Worm (Caenorhabditis elegans) whole organism, young adult: Measurements from ENCODE around the gene oac-51.

Source experiments
- B0261.1 ChIP-seq: sonication (generic microtip); optimal IDR thresholded peaks from 2 replicates; lab custom pipeline; 2016; ENCODE audit warnings: mild to moderate bottlenecking, missing genetic modification characterization, moderate library complexity, missing compliant biosample characterization
- C06A6.2 ChIP-seq: fragments of 200-800 bp; sonication (Bioruptor generic); conservative IDR thresholded peaks from 2 replicates; pipeline ENCODE4 v1.3.6; 2022; ENCODE audit warnings: missing genetic modification characterization, missing compliant biosample characterization
- C17E4.6 ChIP-seq: fragments of 200-800 bp; sonication (Bioruptor generic); IDR thresholded peaks from 2 replicates; pipeline ENCODE4 v1.3.6; 2022; ENCODE audit warnings: missing genetic modification reagents, missing genetic modification characterization, missing compliant biosample characterization
- F22D6.2 ChIP-seq: sonication (generic microtip); optimal IDR thresholded peaks from 2 replicates; lab custom pipeline; 2016; ENCODE audit warnings: mild to moderate bottlenecking, missing genetic modification characterization, missing compliant biosample characterization
- F33H1.4 ChIP-seq: fragments of 200-800 bp; sonication (Bioruptor generic); IDR thresholded peaks from 2 replicates; pipeline ENCODE4 v1.3.6; 2022; ENCODE audit warnings: missing genetic modification reagents, missing genetic modification characterization, missing compliant biosample characterization
- F37B4.10 ChIP-seq: fragments of 200-800 bp; sonication (Bioruptor generic); IDR thresholded peaks from 2 replicates; pipeline ENCODE4 v1.3.6; 2022; ENCODE audit warnings: missing genetic modification characterization, missing compliant biosample characterization
- F52B5.7 ChIP-seq: sonication (generic microtip); optimal IDR thresholded peaks from 2 replicates; lab custom pipeline; 2016; ENCODE audit warnings: mild to moderate bottlenecking, missing genetic modification characterization, missing compliant biosample characterization
- F57A8.1 ChIP-seq: fragments of 200-800 bp; sonication (Bioruptor generic); optimal IDR thresholded peaks from 2 replicates; lab custom pipeline; 2018; ENCODE audit warnings: mild to moderate bottlenecking, missing genetic modification characterization, moderate library complexity, missing compliant biosample characterization
- K12H6.12 ChIP-seq: fragments of 200-800 bp; sonication (Bioruptor generic); optimal IDR thresholded peaks from 2 replicates; lab custom pipeline; 2018; ENCODE audit warnings: mild to moderate bottlenecking, missing genetic modification characterization, missing compliant biosample characterization
- T26A5.8 ChIP-seq: sonication (generic microtip); optimal IDR thresholded peaks from 2 replicates; lab custom pipeline; 2016; ENCODE audit warnings: missing genetic modification characterization, missing compliant biosample characterization
- Y53G8AR.9 ChIP-seq: fragments of 200-800 bp; sonication (Bioruptor generic); conservative IDR thresholded peaks from 2 replicates; pipeline ENCODE4 v1.3.6; 2022; ENCODE audit warnings: missing genetic modification reagents, missing genetic modification characterization, missing compliant biosample characterization
- Y56A3A.18 ChIP-seq: fragments of 200-800 bp; sonication (Bioruptor generic); IDR thresholded peaks from 2 replicates; pipeline ENCODE4 v1.3.6; 2022; ENCODE audit warnings: missing genetic modification reagents, missing genetic modification characterization, missing compliant biosample characterization
- Y67H2A.10 ChIP-seq: fragments of 200-800 bp; sonication (Bioruptor generic); conservative IDR thresholded peaks from 2 replicates; pipeline ENCODE4 v1.3.6; 2022; ENCODE audit warnings: missing genetic modification reagents, missing genetic modification characterization, missing compliant biosample characterization
- athp-1 ChIP-seq: sonication (generic microtip); optimal IDR thresholded peaks from 2 replicates; lab custom pipeline; 2017; ENCODE audit warnings: mild to moderate bottlenecking, missing genetic modification characterization, missing compliant biosample characterization
- attf-5 ChIP-seq: fragments of 200-800 bp; sonication (Bioruptor generic); optimal IDR thresholded peaks from 2 replicates; lab custom pipeline; 2018; ENCODE audit warnings: mild to moderate bottlenecking, missing genetic modification characterization, missing compliant biosample characterization
- attf-6 ChIP-seq: fragments of 200-800 bp; sonication (Bioruptor generic); IDR thresholded peaks from 2 replicates; pipeline ENCODE4 v1.3.6; 2022; ENCODE audit warnings: missing genetic modification reagents, missing genetic modification characterization, missing compliant biosample characterization
- bed-2 ChIP-seq: fragments of 200-800 bp; sonication (Bioruptor generic); IDR thresholded peaks from 2 replicates; pipeline ENCODE4 v1.3.6; 2022; ENCODE audit warnings: missing genetic modification reagents, missing genetic modification characterization, missing compliant biosample characterization
- ccch-3 ChIP-seq: fragments of 200-800 bp; sonication (Bioruptor generic); optimal IDR thresholded peaks from 2 replicates; lab custom pipeline; 2018; ENCODE audit warnings: mild to moderate bottlenecking, missing genetic modification characterization, missing compliant biosample characterization
- ceh-91 ChIP-seq: fragments of 200-800 bp; sonication (Bioruptor generic); IDR thresholded peaks from 2 replicates; pipeline ENCODE4 v1.3.6; 2022; ENCODE audit warnings: missing genetic modification reagents, missing genetic modification characterization, missing compliant biosample characterization
- dox-1 ChIP-seq: fragments of 200-800 bp; sonication (Bioruptor generic); IDR thresholded peaks from 2 replicates; pipeline ENCODE4 v1.3.6; 2022; ENCODE audit warnings: missing genetic modification reagents, missing genetic modification characterization, missing compliant biosample characterization
- dpff-1 ChIP-seq: sonication (generic microtip); optimal IDR thresholded peaks from 2 replicates; lab custom pipeline; 2017; ENCODE audit warnings: mild to moderate bottlenecking, missing genetic modification characterization, missing compliant biosample characterization
- efl-1 ChIP-seq: fragments of 150-350 bp; optimal IDR thresholded peaks from 2 replicates; lab custom pipeline; 2014; ENCODE audit warnings: missing biosample characterization, missing genetic modification reagents, missing genetic modification characterization
- egl-44 ChIP-seq: fragments of 200-800 bp; sonication (Bioruptor generic); IDR thresholded peaks from 2 replicates; pipeline ENCODE4 v1.3.6; 2022; ENCODE audit warnings: missing genetic modification reagents, missing genetic modification characterization, missing compliant biosample characterization
- ekl-4 ChIP-seq: fragments of 200-800 bp; sonication (Bioruptor generic); IDR thresholded peaks from 2 replicates; pipeline ENCODE4 v1.3.6; 2022; ENCODE audit warnings: missing genetic modification reagents, missing genetic modification characterization, missing compliant biosample characterization
- him-1 ChIP-seq: sonication (generic microtip); optimal IDR thresholded peaks from 2 replicates; lab custom pipeline; 2016; ENCODE audit warnings: missing genotype, missing genetic modification reagents, missing genetic modification characterization, missing compliant biosample characterization
- hmg-1.2 ChIP-seq: fragments of 200-800 bp; sonication (Bioruptor generic); IDR thresholded peaks from 2 replicates; pipeline ENCODE4 v1.3.6; 2022; ENCODE audit warnings: missing genetic modification reagents, missing genetic modification characterization, missing compliant biosample characterization
- hrde-1 ChIP-seq: sonication (generic microtip); optimal IDR thresholded peaks from 2 replicates; lab custom pipeline; 2016; ENCODE audit warnings: missing genetic modification characterization, mild to moderate bottlenecking, missing compliant biosample characterization, moderate library complexity, missing genotype, missing genetic modification reagents, borderline replicate concordance
- let-526 ChIP-seq: fragments of 200-800 bp; sonication (Bioruptor generic); IDR thresholded peaks from 2 replicates; pipeline ENCODE4 v1.3.6; 2022; ENCODE audit warnings: missing genetic modification reagents, missing genetic modification characterization, missing compliant biosample characterization
- lin-35 ChIP-seq, 3 experiments: fragments of 150-350 bp in 2 of 3; sonication (generic microtip) in 1 of 3; optimal IDR thresholded peaks; 2 replicates each; lab custom pipeline; 2014 to 2018; ENCODE audit warnings: missing biosample characterization in 3 of 3, missing genetic modification characterization in 3 of 3, missing genetic modification reagents in 3 of 3
- lin-40 ChIP-seq: sonication (generic microtip); optimal IDR thresholded peaks from 2 replicates; lab custom pipeline; 2016; ENCODE audit warnings: missing genetic modification characterization, mild to moderate bottlenecking, missing compliant biosample characterization, missing genotype, missing genetic modification reagents
- lir-1 ChIP-seq: fragments of 200-800 bp; sonication (Bioruptor generic); conservative IDR thresholded peaks from 2 replicates; pipeline ENCODE4 v1.3.6; 2022; ENCODE audit warnings: missing genetic modification reagents, missing genetic modification characterization, missing compliant biosample characterization
- lsl-1 ChIP-seq: fragments of 200-800 bp; sonication (Bioruptor generic); optimal IDR thresholded peaks from 2 replicates; lab custom pipeline; 2018; ENCODE audit warnings: mild to moderate bottlenecking, missing genetic modification characterization, moderate library complexity, missing compliant biosample characterization
- madf-10 ChIP-seq: sonication (generic microtip); optimal IDR thresholded peaks from 2 replicates; lab custom pipeline; 2016; ENCODE audit warnings: mild to moderate bottlenecking, missing genetic modification characterization, missing compliant biosample characterization
- madf-6 ChIP-seq: fragments of 200-800 bp; sonication (Bioruptor generic); IDR thresholded peaks from 2 replicates; pipeline ENCODE4 v1.3.6; 2022; ENCODE audit warnings: missing genetic modification reagents, missing genetic modification characterization, missing compliant biosample characterization
- madf-8 ChIP-seq: fragments of 200-800 bp; sonication (Bioruptor generic); conservative IDR thresholded peaks from 2 replicates; pipeline ENCODE4 v1.3.6; 2022; ENCODE audit warnings: missing genetic modification reagents, missing genetic modification characterization, missing compliant biosample characterization
- mes-4 ChIP-seq: sonication (generic microtip); optimal IDR thresholded peaks from 2 replicates; lab custom pipeline; 2016; ENCODE audit warnings: missing genotype, missing genetic modification characterization, missing compliant biosample characterization
- nfyb-1 ChIP-seq: fragments of 200-800 bp; sonication (Bioruptor generic); IDR thresholded peaks from 2 replicates; pipeline ENCODE4 v1.3.6; 2022; ENCODE audit warnings: missing genetic modification reagents, missing genetic modification characterization, missing compliant biosample characterization
- nhr-27 ChIP-seq: fragments of 200-800 bp; sonication (Bioruptor generic); optimal IDR thresholded peaks from 2 replicates; lab custom pipeline; 2018; ENCODE audit warnings: mild to moderate bottlenecking, missing genetic modification characterization, moderate library complexity, missing compliant biosample characterization
- nhr-90 ChIP-seq: sonication (generic microtip); optimal IDR thresholded peaks from 2 replicates; lab custom pipeline; 2016; ENCODE audit warnings: missing genotype, mild to moderate bottlenecking, missing genetic modification characterization, missing compliant biosample characterization
- pha-4 ChIP-seq: fragments of 150-350 bp; sonication (generic microtip); optimal IDR thresholded peaks from 2 replicates; lab custom pipeline; 2014; ENCODE audit warnings: missing biosample characterization, missing genetic modification reagents, missing genetic modification characterization
- rcor-1 ChIP-seq: fragments of 200-800 bp; sonication (Bioruptor generic); IDR thresholded peaks from 2 replicates; pipeline ENCODE4 v1.3.6; 2022; ENCODE audit warnings: missing genetic modification reagents, missing genetic modification characterization, missing compliant biosample characterization
- rec-8 ChIP-seq, 2 experiments: sonication (generic microtip); optimal IDR thresholded peaks; 2 replicates each; lab custom pipeline; 2016; ENCODE audit warnings: mild to moderate bottlenecking in 2 of 2, missing genetic modification characterization in 2 of 2, missing genetic modification reagents in 2 of 2, missing genotype in 2 of 2, missing biosample characterization in 1 of 2, missing compliant biosample characterization in 1 of 2, moderate library complexity in 1 of 2
- repo-1 ChIP-seq: sonication (generic microtip); optimal IDR thresholded peaks from 2 replicates; lab custom pipeline; 2017; ENCODE audit warnings: mild to moderate bottlenecking, missing genetic modification characterization, missing compliant biosample characterization
- sdz-38 ChIP-seq: sonication (generic microtip); optimal IDR thresholded peaks from 2 replicates; lab custom pipeline; 2016; ENCODE audit warnings: missing genotype, missing genetic modification characterization, missing compliant biosample characterization
- sea-2 ChIP-seq: fragments of 200-800 bp; sonication (Bioruptor generic); IDR thresholded peaks from 2 replicates; pipeline ENCODE4 v1.3.6; 2022; ENCODE audit warnings: missing genetic modification characterization, missing compliant biosample characterization
- snpc-1.1 ChIP-seq: sonication (generic microtip); optimal IDR thresholded peaks from 2 replicates; lab custom pipeline; 2017; ENCODE audit warnings: missing genetic modification characterization, mild to moderate bottlenecking, missing compliant biosample characterization, antibody characterized with exemption, moderate library complexity, missing genotype, missing genetic modification reagents; ENCODE audit not compliant: insufficient read depth
- tlf-1 ChIP-seq: fragments of 200-800 bp; sonication (Bioruptor generic); optimal IDR thresholded peaks from 2 replicates; lab custom pipeline; 2018; ENCODE audit warnings: mild to moderate bottlenecking, missing genetic modification characterization, missing compliant biosample characterization
- ztf-18 ChIP-seq: sonication (generic microtip); optimal IDR thresholded peaks from 2 replicates; lab custom pipeline; 2016; ENCODE audit warnings: missing genotype, mild to moderate bottlenecking, missing genetic modification characterization, missing compliant biosample characterization
- ztf-3 ChIP-seq: fragments of 200-800 bp; sonication (Bioruptor generic); optimal IDR thresholded peaks from 2 replicates; lab custom pipeline; 2018; ENCODE audit warnings: mild to moderate bottlenecking, missing genetic modification characterization, missing compliant biosample characterization

The oac-51 gene

DNA sequence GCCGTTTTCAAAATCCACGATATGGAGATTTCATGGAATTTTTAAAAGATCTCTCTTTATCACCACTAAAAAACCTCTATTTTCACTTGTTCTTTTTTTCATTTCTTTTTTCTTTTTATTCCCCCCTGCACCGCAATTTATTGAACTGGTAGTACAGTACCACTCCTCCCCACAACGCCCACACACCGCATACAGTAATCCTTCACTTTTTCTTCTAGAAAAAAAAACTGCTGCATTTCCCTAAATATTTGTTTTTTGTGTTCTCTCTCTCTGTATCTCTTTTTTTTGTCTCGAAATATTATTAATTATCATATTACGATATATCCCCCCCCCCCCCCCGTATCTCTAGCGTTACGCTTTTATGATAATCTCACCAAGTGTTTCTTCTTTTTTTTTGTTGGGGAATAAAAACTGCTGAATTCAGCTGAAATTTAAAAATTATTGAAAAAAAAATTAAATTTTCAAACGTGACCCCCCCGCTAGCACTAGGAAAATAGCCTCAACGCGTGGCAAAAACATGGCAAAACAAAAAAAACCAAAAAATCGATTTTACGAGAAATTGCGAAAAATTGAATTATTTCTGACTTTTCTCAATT, 19.7 kb upstream of the oac-51 start, which contains the start of gene Y24D9B.1 (continued):
- TF ChIP-seq efl-1, result no peak
- no peak for TF ChIP-seq rec-8 (tag; optimal IDR thresholded peaks at IDR 0.05; lab: Kevin White, UChicago)
- TF ChIP-seq lin-35 (GFP tag; optimal IDR thresholded peaks at IDR 0.05; lab: Kevin White, UChicago), result no peak
- no peak for TF ChIP-seq sea-2 (GFP tag; lab: Robert Waterston, UW)
- no peak for TF ChIP-seq lin-40 (tag; lab: Kevin White, UChicago)
- TF ChIP-seq tlf-1 (GFP tag; lab: Kevin White, UChicago), result no peak
- no peak for TF ChIP-seq nhr-90 (tag; lab: Kevin White, UChicago)
- no peak for TF ChIP-seq sdz-38 (tag; lab: Kevin White, UChicago)
- TF ChIP-seq dox-1 (GFP tag; lab: Robert Waterston, UW), result no peak
- TF ChIP-seq ztf-3 (GFP tag; lab: Kevin White, UChicago), result no peak
- TF ChIP-seq mes-4, result no peak
- no peak for TF ChIP-seq F37B4.10 (GFP tag; lab: Robert Waterston, UW)
- no peak for TF ChIP-seq bed-2 (GFP tag; lab: Robert Waterston, UW)
- no peak for TF ChIP-seq snpc-1.1 (tag; lab: Kevin White, UChicago)
- TF ChIP-seq hrde-1 (tag; lab: Kevin White, UChicago), result no peak
- TF ChIP-seq C06A6.2 (GFP tag; lab: Robert Waterston, UW), result no peak
- no peak for TF ChIP-seq madf-10 (tag; lab: Kevin White, UChicago)
- peak; percentile 8 for TF ChIP-seq lsl-1
- peak; percentile 47; the same call in 1 of the 2 replicates for TF ChIP-seq ekl-4 (GFP tag; lab: Robert Waterston, UW)
- no peak for TF ChIP-seq nfyb-1 (GFP tag; lab: Robert Waterston, UW)
- no peak for TF ChIP-seq let-526 (GFP tag; lab: Robert Waterston, UW)
- TF ChIP-seq F22D6.2 (tag; lab: Kevin White, UChicago), result no peak
- no peak for TF ChIP-seq hmg-1.2 (GFP tag; lab: Robert Waterston, UW)
- peak; percentile 65 for TF ChIP-seq attf-6
- TF ChIP-seq athp-1 (tag; lab: Kevin White, UChicago), result no peak
- no peak for TF ChIP-seq pha-4
- TF ChIP-seq madf-6, result peak; percentile 40; the same call in 1 of the 2 replicates
- TF ChIP-seq repo-1 (tag; lab: Kevin White, UChicago), result no peak
- peak; percentile 33 for TF ChIP-seq dpff-1 (tag; lab: Kevin White, UChicago)
- no peak for TF ChIP-seq attf-5 (GFP tag; lab: Kevin White, UChicago)
- TF ChIP-seq F33H1.4, result peak; percentile 5; the same call in 1 of the 2 replicates
- TF ChIP-seq nhr-27 (tag; lab: Kevin White, UChicago), result no peak
- no peak for TF ChIP-seq T26A5.8 (tag; lab: Kevin White, UChicago)
- no peak for TF ChIP-seq lir-1 (GFP tag; lab: Robert Waterston, UW)
- no peak for TF ChIP-seq F52B5.7 (tag; lab: Kevin White, UChicago)
- no peak for TF ChIP-seq F57A8.1 (GFP tag; lab: Kevin White, UChicago)
- TF ChIP-seq rcor-1 (GFP tag; lab: Robert Waterston, UW), result no peak
- TF ChIP-seq K12H6.12 (tag; lab: Kevin White, UChicago), result no peak
- no peak for TF ChIP-seq C17E4.6 (GFP tag; lab: Robert Waterston, UW)
- no peak for TF ChIP-seq madf-8 (GFP tag; lab: Robert Waterston, UW)
- no peak for TF ChIP-seq Y56A3A.18
- peak; percentile 70; the same call in 1 of the 2 replicates for TF ChIP-seq Y53G8AR.9 (GFP tag; lab: Robert Waterston, UW)
- TF ChIP-seq ceh-91 (GFP tag; lab: Robert Waterston, UW), result no peak
- no peak for TF ChIP-seq egl-44
- no peak for TF ChIP-seq him-1 (tag; lab: Kevin White, UChicago)
- no peak for TF ChIP-seq ztf-18 (tag; lab: Kevin White, UChicago)
- no peak for TF ChIP-seq ccch-3 (GFP tag; lab: Kevin White, UChicago)
- no peak for TF ChIP-seq B0261.1
- no peak for TF ChIP-seq Y67H2A.10 (GFP tag; lab: Robert Waterston, UW)
